ENCODE assay signal across 3 worm cellular contexts in genomic region chrII:8897244-8897643, ce11.
TF ChIP-seq lines count a peak whose summit lies in the region.

No protein-coding gene starts in this region.

TF ChIP-seq in whole organism, early embryonic, 17 proteins besides CTCF, POLR2A, EP300 and RAD21:
- TF ChIP-seq tbx-37 (GFP tag; conservative IDR thresholded peaks at IDR 0.05; lab: Robert Waterston, UW): no peak
- TF ChIP-seq ets-7 (tag; optimal IDR thresholded peaks at IDR 0.05; lab: Kevin White, UChicago): peak; percentile 64

TF ChIP-seq in whole organism, late embryonic, 69 proteins besides CTCF, POLR2A, EP300 and RAD21:
- TF ChIP-seq hlh-15 (tag; optimal IDR thresholded peaks at IDR 0.05; lab: Kevin White, UChicago) (no peak), madf-2 (tag; optimal IDR thresholded peaks at IDR 0.05; lab: Kevin White, UChicago) (no peak), unc-42 (tag; optimal IDR thresholded peaks at IDR 0.05; lab: Kevin White, UChicago) (peak; percentile 0), ceh-30 (tag; optimal IDR thresholded peaks at IDR 0.05; lab: Kevin White, UChicago) (no peak), unc-3 (GFP tag; conservative IDR thresholded peaks at IDR 0.05; lab: Robert Waterston, UW) (no peak), unc-3 (tag; optimal IDR thresholded peaks at IDR 0.05; lab: Kevin White, UChicago) (no peak), syd-9 (tag; optimal IDR thresholded peaks at IDR 0.05; lab: Kevin White, UChicago) (no peak), C38D4.7 (GFP tag; optimal IDR thresholded peaks at IDR 0.05; lab: Kevin White, UChicago) (no peak), ref-2 (tag; optimal IDR thresholded peaks at IDR 0.05; lab: Kevin White, UChicago) (peak; percentile 57), gmeb-2 (tag; optimal IDR thresholded peaks at IDR 0.05; lab: Kevin White, UChicago) (no peak), ceh-31 (tag; optimal IDR thresholded peaks at IDR 0.05; lab: Kevin White, UChicago) (no peak), nhr-232 (tag; optimal IDR thresholded peaks at IDR 0.05; lab: Kevin White, UChicago) (no peak), dmd-4 (tag; optimal IDR thresholded peaks at IDR 0.05; lab: Kevin White, UChicago; ENCODE audit: borderline replicate concordance) (no peak), pha-4 (tag; optimal IDR thresholded peaks at IDR 0.05; lab: Kevin White, UChicago) (no peak)

TF ChIP-seq in whole organism, mixed stage, embryonic, 35 proteins besides CTCF, POLR2A, EP300 and RAD21:
- TF ChIP-seq unc-120 (tag; optimal IDR thresholded peaks at IDR 0.05; lab: Kevin White, UChicago; ENCODE audit: poor library complexity, severe bottlenecking) (no peak), ztf-11 (tag; optimal IDR thresholded peaks at IDR 0.05; lab: Kevin White, UChicago) (no peak), zip-8 (tag; optimal IDR thresholded peaks at IDR 0.05; lab: Kevin White, UChicago) (peak; percentile 49), lin-32 (GFP tag; optimal IDR thresholded peaks at IDR 0.05; lab: Kevin White, UChicago) (no peak), nhr-2 (tag; optimal IDR thresholded peaks at IDR 0.05; lab: Kevin White, UChicago) (peak; percentile 18)
